Fruit fly (Drosophila melanogaster): ENCODE results near the gene CG15629.

DNA sequence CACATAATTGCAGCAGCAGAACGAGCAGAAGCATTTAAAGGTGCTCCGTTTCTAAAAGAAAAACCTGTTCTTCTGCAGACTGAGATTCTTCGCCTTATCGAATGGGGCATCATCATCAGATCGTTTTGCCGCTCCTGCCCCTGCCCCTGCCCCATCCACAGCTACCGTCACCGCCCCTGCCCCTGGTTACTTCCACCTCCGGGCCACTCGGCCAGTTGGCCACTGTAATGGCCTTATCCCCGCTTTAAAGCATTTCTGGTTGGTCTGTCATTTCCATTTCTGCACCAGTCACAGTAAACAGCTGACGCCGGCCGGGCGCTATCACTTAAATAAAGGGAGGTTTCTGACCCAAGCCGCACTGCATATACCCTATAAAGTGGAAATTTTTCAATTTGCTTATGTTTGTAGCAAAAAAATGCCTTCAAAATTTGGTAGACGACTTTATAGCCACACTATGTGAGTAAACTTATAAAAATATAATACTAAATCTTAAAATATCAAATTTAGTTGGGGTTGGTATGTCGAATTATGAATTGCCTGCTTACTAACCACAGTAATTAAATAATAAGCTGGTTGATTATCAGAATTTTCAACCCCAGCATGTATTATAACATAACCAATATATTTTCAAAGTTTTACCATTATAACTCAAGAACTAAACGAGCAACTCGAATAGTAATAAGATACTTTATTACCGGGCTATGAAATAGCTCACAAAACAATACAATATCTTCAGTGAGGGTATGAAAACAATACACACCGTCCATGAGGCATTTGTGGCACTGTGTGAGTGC is 1.9 kb upstream of the CG15629 start:
- TF ChIP-seq dl (GFP tag; optimal IDR thresholded peaks at IDR 0.05; ENCODE audit: insufficient read depth in 1 of 2, partially characterized antibody in 2 of 2) (no peak), N (GFP tag; optimal IDR thresholded peaks at IDR 0.05) (no peak), br (GFP tag; optimal IDR thresholded peaks at IDR 0.05) (peak; percentile 45), h (GFP tag; optimal IDR thresholded peaks at IDR 0.05) (peak; percentile 58), Vsx2 (GFP tag; optimal IDR thresholded peaks at IDR 0.05; ENCODE audit: partially characterized antibody) (no peak), fru (GFP tag; optimal IDR thresholded peaks at IDR 0.05) (peak; percentile 62), Sp1 (GFP tag; optimal IDR thresholded peaks at IDR 0.05) (peak; percentile 82), GATAd (GFP tag; optimal IDR thresholded peaks at IDR 0.05) (no peak), brk (GFP tag; optimal IDR thresholded peaks at IDR 0.05) (peak; percentile 20), psq (GFP tag; optimal IDR thresholded peaks at IDR 0.05) (peak; percentile 69), ey (GFP tag; optimal IDR thresholded peaks at IDR 0.05) (peak; percentile 60), Hr78 (GFP tag; optimal IDR thresholded peaks at IDR 0.05) (no peak), CG32264 (GFP tag; optimal IDR thresholded peaks at IDR 0.05) (no peak), usp (GFP tag; optimal IDR thresholded peaks at IDR 0.05) (no peak)
